Fruit fly (Drosophila melanogaster) whole organism, embryonic: ENCODE results near the gene CG31957.

Experiments
- C15 ChIP-seq: fragments of 200-800 bp; sonication (Bioruptor generic); IDR thresholded peaks from 3 replicates; pipeline ENCODE4 v1.3.6; 2022; ENCODE audit warnings: missing biosample characterization, missing genetic modification characterization
- CG10147 ChIP-seq: fragments of 200-800 bp; sonication (Bioruptor generic); optimal IDR thresholded peaks from 2 replicates; lab custom pipeline; 2019; ENCODE audit warnings: missing biosample characterization, mild to moderate bottlenecking, missing genetic modification characterization, moderate library complexity
- CG11085 ChIP-seq: fragments of 200-800 bp; sonication (Bioruptor generic); IDR thresholded peaks from 2 replicates; pipeline ENCODE4 v1.3.6; 2022; ENCODE audit warnings: missing biosample characterization, missing genetic modification characterization
- CG11093 ChIP-seq: fragments of 200-800 bp; sonication (Bioruptor generic); IDR thresholded peaks from 3 replicates; pipeline ENCODE4 v1.3.6; 2022; ENCODE audit warnings: missing biosample characterization, missing genetic modification characterization
- CG11560 ChIP-seq: fragments of 200-800 bp; sonication (Bioruptor generic); IDR thresholded peaks from 3 replicates; pipeline ENCODE4 v1.3.6; 2022; ENCODE audit warnings: missing biosample characterization, missing genetic modification characterization
- CG12155 ChIP-seq: fragments of 200-800 bp; sonication (Bioruptor generic); optimal IDR thresholded peaks from 3 replicates; lab custom pipeline; 2016; ENCODE audit warnings: missing biosample characterization, missing genetic modification characterization
- CG12744 ChIP-seq: fragments of 200-800 bp; sonication (Bioruptor generic); optimal IDR thresholded peaks from 2 replicates; lab custom pipeline; 2016; ENCODE audit warnings: missing biosample characterization, missing genetic modification characterization
- CG15479 ChIP-seq: fragments of 200-800 bp; sonication (Bioruptor generic); optimal IDR thresholded peaks from 3 replicates; lab custom pipeline; 2019; ENCODE audit warnings: missing biosample characterization, mild to moderate bottlenecking, missing genetic modification characterization, moderate library complexity
- CG15514 ChIP-seq: fragments of 200-800 bp; sonication (Bioruptor generic); optimal IDR thresholded peaks from 3 replicates; lab custom pipeline; 2017; ENCODE audit warnings: missing biosample characterization, missing genetic modification characterization, mild to moderate bottlenecking, moderate library complexity, missing genetic modification reagents
- CG1647 ChIP-seq: fragments of 200-800 bp; sonication (Bioruptor generic); optimal IDR thresholded peaks from 3 replicates; lab custom pipeline; 2016; ENCODE audit warnings: missing biosample characterization, missing genetic modification characterization
- CG18599 ChIP-seq: fragments of 200-800 bp; sonication (Bioruptor generic); optimal IDR thresholded peaks from 3 replicates; lab custom pipeline; 2017; ENCODE audit warnings: missing biosample characterization, missing genetic modification characterization, mild to moderate bottlenecking, moderate library complexity, missing genetic modification reagents
- CG31388 ChIP-seq: fragments of 200-800 bp; sonication (Bioruptor generic); optimal IDR thresholded peaks from 2 replicates; lab custom pipeline; 2016; ENCODE audit warnings: missing biosample characterization, missing genetic modification characterization
- CG3281 ChIP-seq: fragments of 200-800 bp; sonication (Bioruptor generic); optimal IDR thresholded peaks from 3 replicates; lab custom pipeline; 2017; ENCODE audit warnings: missing biosample characterization, mild to moderate bottlenecking, missing genetic modification characterization
- CG3847 ChIP-seq: fragments of 200-800 bp; sonication (Bioruptor generic); IDR thresholded peaks from 2 replicates; pipeline ENCODE4 v1.3.6; 2022; ENCODE audit warnings: missing biosample characterization, missing genetic modification characterization
- CG43689 ChIP-seq: fragments of 200-800 bp; sonication (Bioruptor generic); IDR thresholded peaks from 2 replicates; pipeline ENCODE4 v1.3.6; 2022; ENCODE audit warnings: missing biosample characterization, missing genetic modification characterization
- CG7963 ChIP-seq: fragments of 200-800 bp; sonication (Bioruptor generic); IDR thresholded peaks from 3 replicates; pipeline ENCODE4 v1.3.6; 2022; ENCODE audit warnings: missing biosample characterization, missing genetic modification characterization; ENCODE audit not compliant: partially characterized antibody
- CG9932 ChIP-seq: fragments of 200-800 bp; sonication (Bioruptor generic); IDR thresholded peaks from 2 replicates; pipeline ENCODE4 v1.3.6; 2022; ENCODE audit warnings: missing biosample characterization, missing genetic modification characterization
- CrebB ChIP-seq: fragments of 200-800 bp; sonication (Bioruptor generic); optimal IDR thresholded peaks from 3 replicates; lab custom pipeline; 2018; ENCODE audit warnings: missing biosample characterization, mild to moderate bottlenecking, missing genetic modification characterization
- D19A ChIP-seq: fragments of 200-800 bp; optimal IDR thresholded peaks from 3 replicates; lab custom pipeline; 2019; ENCODE audit warnings: missing biosample characterization, mild to moderate bottlenecking, missing genetic modification characterization, moderate library complexity
- Drgx ChIP-seq: fragments of 200-800 bp; sonication (Bioruptor generic); IDR thresholded peaks from 2 replicates; pipeline ENCODE4 v1.3.6; 2022; ENCODE audit warnings: missing biosample characterization, missing genetic modification characterization
- Ets65A ChIP-seq: fragments of 200-800 bp; sonication (Bioruptor generic); peaks from one replicate; lab custom pipeline; 2016; ENCODE audit warnings: missing biosample characterization, missing genetic modification characterization
- Ets97D ChIP-seq: fragments of 200-800 bp; sonication (Bioruptor generic); optimal IDR thresholded peaks from 3 replicates; lab custom pipeline; 2016; ENCODE audit warnings: missing biosample characterization, missing genetic modification characterization
- Med ChIP-seq: fragments of 200-800 bp; sonication (Bioruptor generic); peaks from one replicate; lab custom pipeline; 2016; ENCODE audit warnings: missing biosample characterization, missing genetic modification characterization, mild to moderate bottlenecking, inconsistent platforms, moderate library complexity
- Nf-YC ChIP-seq: fragments of 200-800 bp; optimal IDR thresholded peaks from 3 replicates; lab custom pipeline; 2019; ENCODE audit warnings: missing biosample characterization, mild to moderate bottlenecking, missing genetic modification characterization, moderate library complexity
- Sox102F ChIP-seq: fragments of 200-800 bp; sonication (Bioruptor generic); optimal IDR thresholded peaks from 2 replicates; lab custom pipeline; 2018; ENCODE audit warnings: missing biosample characterization, mild to moderate bottlenecking, missing genetic modification characterization, moderate library complexity
- al ChIP-seq: fragments of 200-800 bp; sonication (Bioruptor generic); IDR thresholded peaks from 2 replicates; pipeline ENCODE4 v1.3.6; 2022; ENCODE audit warnings: missing biosample characterization, missing genetic modification characterization
- amos ChIP-seq: fragments of 200-800 bp; sonication (Bioruptor generic); IDR thresholded peaks from 2 replicates; pipeline ENCODE4 v1.3.6; 2022; ENCODE audit warnings: missing biosample characterization, missing genetic modification characterization; ENCODE audit not compliant: partially characterized antibody
- ase ChIP-seq: fragments of 200-800 bp; sonication (Bioruptor generic); IDR thresholded peaks from 3 replicates; pipeline ENCODE4 v1.3.6; 2022; ENCODE audit warnings: missing biosample characterization, missing genetic modification characterization
- dimm ChIP-seq: fragments of 200-800 bp; sonication (Bioruptor generic); IDR thresholded peaks from 2 replicates; pipeline ENCODE4 v1.3.6; 2022; ENCODE audit warnings: missing biosample characterization, missing genetic modification characterization
- disco-r ChIP-seq: fragments of 200-800 bp; sonication (Bioruptor generic); optimal IDR thresholded peaks from 2 replicates; lab custom pipeline; 2016; ENCODE audit warnings: missing biosample characterization, missing genetic modification characterization
- dmrt11E ChIP-seq: fragments of 200-800 bp; sonication (Bioruptor generic); optimal IDR thresholded peaks from 3 replicates; lab custom pipeline; 2018; ENCODE audit warnings: missing biosample characterization, mild to moderate bottlenecking, missing genetic modification characterization, moderate library complexity
- ewg ChIP-seq: fragments of 200-800 bp; sonication (Bioruptor generic); optimal IDR thresholded peaks from 3 replicates; lab custom pipeline; 2017; ENCODE audit warnings: mild to moderate bottlenecking, missing biosample characterization, missing genetic modification reagents, missing genetic modification characterization
- fu2 ChIP-seq: fragments of 200-800 bp; sonication (Bioruptor generic); optimal IDR thresholded peaks from 2 replicates; lab custom pipeline; 2016; ENCODE audit warnings: missing biosample characterization, missing genetic modification characterization
- gce ChIP-seq: fragments of 200-800 bp; sonication (Bioruptor generic); IDR thresholded peaks from 3 replicates; pipeline ENCODE4 v1.3.6; 2022; ENCODE audit warnings: missing biosample characterization, missing genetic modification characterization
- inv ChIP-seq: fragments of 200-800 bp; sonication (Bioruptor generic); IDR thresholded peaks from 2 replicates; pipeline ENCODE4 v1.3.6; 2022; ENCODE audit warnings: missing biosample characterization, missing genetic modification characterization; ENCODE audit not compliant: partially characterized antibody
- mam ChIP-seq: fragments of 200-800 bp; sonication (Bioruptor generic); optimal IDR thresholded peaks from 3 replicates; lab custom pipeline; 2016; ENCODE audit warnings: missing biosample characterization, missing genetic modification characterization
- mirr ChIP-seq: fragments of 200-800 bp; sonication (Bioruptor generic); optimal IDR thresholded peaks from 3 replicates; lab custom pipeline; 2018; ENCODE audit warnings: missing biosample characterization, mild to moderate bottlenecking, missing genetic modification characterization
- nerfin-2 ChIP-seq: fragments of 200-800 bp; sonication (Bioruptor generic); IDR thresholded peaks from 2 replicates; pipeline ENCODE4 v1.3.6; 2022; ENCODE audit warnings: missing biosample characterization, missing genetic modification characterization; ENCODE audit not compliant: partially characterized antibody
- nom ChIP-seq: fragments of 200-800 bp; sonication (Bioruptor generic); optimal IDR thresholded peaks from 2 replicates; lab custom pipeline; 2017; ENCODE audit warnings: missing biosample characterization, missing genetic modification characterization, mild to moderate bottlenecking, moderate library complexity, missing genetic modification reagents
- org-1 ChIP-seq: fragments of 200-800 bp; sonication (Bioruptor generic); optimal IDR thresholded peaks from 2 replicates; lab custom pipeline; 2017; ENCODE audit warnings: missing biosample characterization, missing genetic modification characterization
- pum ChIP-seq: fragments of 200-800 bp; sonication (Bioruptor generic); optimal IDR thresholded peaks from 2 replicates; lab custom pipeline; 2016; ENCODE audit warnings: missing biosample characterization, missing genetic modification characterization
- sc ChIP-seq, 3 experiments: fragments of >200 bp in 2 of 3; fragments of 200-800 bp in 1 of 3; sonication (Bioruptor generic) in 1 of 3; optimal IDR thresholded peaks; 2 replicates in 2 of 3; 3 replicates in 1 of 3; lab custom pipeline; 2017; ENCODE audit warnings: mild to moderate bottlenecking in 1 of 3, missing biosample characterization in 1 of 3, missing genetic modification characterization in 1 of 3, missing genetic modification reagents in 1 of 3
- sqz ChIP-seq: fragments of 200-800 bp; sonication (Bioruptor generic); optimal IDR thresholded peaks from 3 replicates; lab custom pipeline; 2018; ENCODE audit warnings: missing biosample characterization, mild to moderate bottlenecking, missing genetic modification characterization
- ssp ChIP-seq: fragments of 200-800 bp; sonication (Bioruptor generic); IDR thresholded peaks from 2 replicates; pipeline ENCODE4 v1.3.6; 2022; ENCODE audit warnings: missing biosample characterization, missing genetic modification characterization
- tgo ChIP-seq: fragments of 200-800 bp; sonication (Bioruptor generic); IDR thresholded peaks from 3 replicates; pipeline ENCODE4 v1.3.6; 2022; ENCODE audit warnings: missing biosample characterization, missing genetic modification characterization
- tll ChIP-seq, 2 experiments: fragments of 200-800 bp in 1 of 2; fragments of >200 bp in 1 of 2; sonication (Bioruptor generic) in 1 of 2; optimal IDR thresholded peaks; 2 replicates each; lab custom pipeline; 2017 to 2019; ENCODE audit warnings: missing biosample characterization in 2 of 2, missing genetic modification characterization in 2 of 2, mild to moderate bottlenecking in 1 of 2, moderate library complexity in 1 of 2
- toy ChIP-seq: fragments of 200-800 bp; sonication (Bioruptor generic); IDR thresholded peaks from 2 replicates; pipeline ENCODE4 v1.3.6; 2022; ENCODE audit warnings: missing biosample characterization, missing genetic modification characterization
- trem ChIP-seq: fragments of 200-800 bp; optimal IDR thresholded peaks from 3 replicates; lab custom pipeline; 2019; ENCODE audit warnings: missing biosample characterization, mild to moderate bottlenecking, missing genetic modification characterization, moderate library complexity
- zfh1 ChIP-seq: fragments of 200-800 bp; sonication (Bioruptor generic); IDR thresholded peaks from 3 replicates; pipeline ENCODE4 v1.3.6; 2022; ENCODE audit warnings: missing biosample characterization, missing genetic modification characterization

The CG31957 gene

dm6 chr2L:3833924-3834323 is 38.3 kb downstream of the CG31957 start (continued):
- TF ChIP-seq CG1647 (GFP tag; lab: Kevin White, UChicago) (no peak), CG15479 (peak; percentile 54), tll (GFP tag; optimal IDR thresholded peaks at IDR 0.05; lab: Kevin White, UChicago) (peak in 1 of 2 experiments; percentile 95), Ets65A (GFP tag; lab: Kevin White, UChicago) (peak; percentile 8), CG10147 (GFP tag; lab: Kevin White, UChicago) (no peak), CG12155 (no peak)

DNA sequence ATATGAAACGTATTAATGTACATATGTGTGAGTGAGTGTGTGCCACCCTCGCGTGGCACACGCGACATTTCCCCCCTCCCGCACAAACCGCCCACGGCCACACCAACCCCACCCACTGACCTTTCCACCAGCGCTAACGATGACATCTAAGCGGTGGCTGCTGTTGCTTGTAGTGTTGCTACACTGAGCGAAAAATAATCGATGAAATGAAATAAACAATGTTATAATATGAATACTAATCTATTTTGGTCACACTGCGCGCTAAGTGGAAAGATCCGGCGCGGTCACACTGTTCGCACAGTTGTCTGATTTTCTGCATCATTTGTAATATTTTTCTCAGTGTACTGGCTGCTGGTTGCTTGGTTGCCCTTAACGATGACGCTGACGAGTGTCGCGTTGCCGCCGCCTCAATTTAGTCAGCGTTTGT is 40.0 kb downstream of the CG31957 start:
- TF ChIP-seq tgo (GFP tag; lab: Robert Waterston, UW), result peak; percentile 95
- TF ChIP-seq CG12744 (GFP tag; lab: Kevin White, UChicago), result peak; percentile 91
- TF ChIP-seq zfh1 (GFP tag; lab: Robert Waterston, UW), result peak; percentile 99
- peak; percentile 96 for TF ChIP-seq org-1 (GFP tag; lab: Kevin White, UChicago)
- TF ChIP-seq mam (GFP tag; lab: Kevin White, UChicago), result peak; percentile 93
- TF ChIP-seq amos, result peak; percentile 35; the same call in 1 of the 2 replicates
- TF ChIP-seq CG11093, result peak; percentile 93
- TF ChIP-seq dimm, result peak; percentile 86
- peak; percentile 77 for TF ChIP-seq CG11085 (GFP tag; lab: Robert Waterston, UW)
- peak; percentile 76 for TF ChIP-seq al (GFP tag; lab: Robert Waterston, UW)
- peak; percentile 95 for TF ChIP-seq CG18599 (GFP tag; lab: Kevin White, UChicago)
- peak; percentile 90 for TF ChIP-seq CG43689 (GFP tag; lab: Robert Waterston, UW)
- peak; percentile 90 for TF ChIP-seq ssp (GFP tag; lab: Robert Waterston, UW)
- no peak for TF ChIP-seq CG7963 (GFP tag; lab: Robert Waterston, UW)
- TF ChIP-seq dmrt11E, result peak; percentile 99
- TF ChIP-seq CG31388 (GFP tag; lab: Kevin White, UChicago), result peak; percentile 93
- TF ChIP-seq fu2 (GFP tag; lab: Kevin White, UChicago), result peak; percentile 80
- no peak for TF ChIP-seq sc (optimal IDR thresholded peaks at IDR 0.05; lab: Kevin White, UChicago)
- TF ChIP-seq sc (GFP tag; optimal IDR thresholded peaks at IDR 0.05; lab: Kevin White, UChicago), result peak; percentile 98
- TF ChIP-seq disco-r (GFP tag; lab: Kevin White, UChicago), result peak; percentile 91
- TF ChIP-seq nom, result no peak
- TF ChIP-seq Drgx (GFP tag; lab: Robert Waterston, UW), result peak; percentile 50; the same call in 1 of the 2 replicates
- TF ChIP-seq trem (tag; lab: Kevin White, UChicago), result peak; percentile 96
- peak; percentile 80 for TF ChIP-seq CG3281 (GFP tag; lab: Kevin White, UChicago)
- peak; percentile 97 for TF ChIP-seq Sox102F (GFP tag; lab: Kevin White, UChicago)
- peak; percentile 98 for TF ChIP-seq pum (GFP tag; lab: Kevin White, UChicago)
- peak; percentile 70; the same call in 1 of the 3 replicates for TF ChIP-seq C15
- TF ChIP-seq CG11560 (tag; lab: Robert Waterston, UW), result peak; percentile 83
- peak; percentile 94 for TF ChIP-seq sqz (GFP tag; lab: Kevin White, UChicago)
- TF ChIP-seq inv (GFP tag; lab: Robert Waterston, UW), result no peak
- TF ChIP-seq Ets97D (GFP tag; lab: Kevin White, UChicago), result peak; percentile 89
- peak; percentile 80 for TF ChIP-seq toy
- peak; percentile 76 for TF ChIP-seq CG15514 (GFP tag; lab: Kevin White, UChicago)
- peak; percentile 64 for TF ChIP-seq CG9932 (GFP tag; lab: Robert Waterston, UW)
- TF ChIP-seq ewg (GFP tag; lab: Kevin White, UChicago), result peak; percentile 96
- TF ChIP-seq ase, result peak; percentile 94
- TF ChIP-seq D19A (tag; lab: Kevin White, UChicago), result peak; percentile 87
- TF ChIP-seq CrebB (tag; lab: Kevin White, UChicago), result peak; percentile 94
- peak; percentile 77 for TF ChIP-seq Nf-YC (tag; lab: Kevin White, UChicago)
- TF ChIP-seq nerfin-2 (GFP tag; lab: Robert Waterston, UW), result 0 out of 2 replicates have a peak, but pooled peaks have one; percentile 33
- TF ChIP-seq CG3847 (GFP tag; lab: Robert Waterston, UW), result peak; percentile 87
- TF ChIP-seq gce (GFP tag; lab: Robert Waterston, UW), result peak; percentile 96
- TF ChIP-seq mirr (GFP tag; lab: Kevin White, UChicago), result peak; percentile 74
- peak; percentile 99 for TF ChIP-seq Med (GFP tag; lab: Kevin White, UChicago)
